2 worm cellular contexts compared by ENCODE assay signal in the genomic region with DNA sequence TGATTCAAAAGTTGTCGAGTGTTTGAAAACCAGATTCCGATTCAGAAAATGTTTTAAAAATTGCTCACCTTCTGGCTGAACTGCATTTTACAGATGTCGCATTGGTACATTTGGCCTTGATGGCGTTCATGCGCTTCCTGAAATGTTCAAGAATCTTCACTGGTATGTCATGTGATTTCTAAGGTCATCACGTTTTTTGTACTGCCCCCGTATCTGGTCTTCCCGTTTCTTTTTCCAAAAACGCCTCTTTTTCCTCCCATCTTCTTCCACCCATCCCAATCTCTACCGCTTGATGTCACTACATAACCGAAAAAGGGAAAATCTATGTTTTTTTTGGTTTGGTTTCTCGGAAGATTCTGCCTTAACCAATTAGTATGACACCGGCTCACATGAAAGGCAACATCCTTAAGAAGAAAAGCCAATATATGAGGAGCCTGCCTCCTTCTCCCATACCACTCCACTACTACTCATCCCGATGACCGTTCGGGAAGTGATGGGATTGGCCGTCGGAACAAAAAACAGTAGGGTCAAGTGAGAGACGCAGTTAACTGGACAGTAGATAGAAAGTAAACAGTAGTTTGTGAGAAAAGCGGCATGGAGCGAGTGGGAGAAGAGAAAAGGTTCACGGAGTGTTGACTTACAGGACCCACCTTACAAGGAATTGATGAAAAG.
TF ChIP-seq lines count a peak whose summit lies in the region.

No protein-coding gene starts in this region.

TF ChIP-seq in whole organism, L1 larva, 84 proteins besides CTCF, POLR2A, EP300 and RAD21 (continued from another document and continues in another):
- TF ChIP-seq nhr-19 (GFP tag; conservative IDR thresholded peaks at IDR 0.05; lab: Robert Waterston, UW), result peak; percentile 35; the same call in 1 of the 2 replicates
- no peak for TF ChIP-seq unc-98 (GFP tag; IDR thresholded peaks at IDR 0.05; lab: Robert Waterston, UW)
- TF ChIP-seq mab-9 (GFP tag; IDR thresholded peaks at IDR 0.05; lab: Robert Waterston, UW), result no peak
- TF ChIP-seq fkh-10 (GFP tag; optimal IDR thresholded peaks at IDR 0.05; lab: Kevin White, UChicago), result no peak
- TF ChIP-seq dsc-1 (tag; optimal IDR thresholded peaks at IDR 0.05; lab: Kevin White, UChicago), result no peak
- peak; percentile 62 for TF ChIP-seq blmp-1 (tag; optimal IDR thresholded peaks at IDR 0.05; lab: Kevin White, UChicago)
- no peak for TF ChIP-seq snpc-4 (tag; optimal IDR thresholded peaks at IDR 0.05; lab: Kevin White, UChicago)
- TF ChIP-seq nhr-28 (tag; optimal IDR thresholded peaks at IDR 0.05; lab: Kevin White, UChicago), result no peak
- TF ChIP-seq pag-3 (tag; optimal IDR thresholded peaks at IDR 0.05; lab: Kevin White, UChicago; ENCODE audit: borderline replicate concordance, insufficient read depth), result no peak
- no peak for TF ChIP-seq nhr-76 (tag; optimal IDR thresholded peaks at IDR 0.05; lab: Kevin White, UChicago)
- no peak for TF ChIP-seq unc-86 (tag; optimal IDR thresholded peaks at IDR 0.05; lab: Kevin White, UChicago)
- no peak for TF ChIP-seq ceh-88 (GFP tag; IDR thresholded peaks at IDR 0.05; lab: Robert Waterston, UW)
- no peak; the same call in 1 of the 2 replicates for TF ChIP-seq grh-1 (GFP tag; IDR thresholded peaks at IDR 0.05; lab: Robert Waterston, UW)
- TF ChIP-seq mep-1 (tag; optimal IDR thresholded peaks at IDR 0.05; lab: Kevin White, UChicago), result peak; percentile 56
- TF ChIP-seq nhr-77 (tag; optimal IDR thresholded peaks at IDR 0.05; lab: Kevin White, UChicago), result no peak
- no peak for TF ChIP-seq egl-27 (tag; optimal IDR thresholded peaks at IDR 0.05; lab: Kevin White, UChicago)
- TF ChIP-seq nhr-237 (tag; optimal IDR thresholded peaks at IDR 0.05; lab: Kevin White, UChicago), result no peak
- peak in 2 of 6 experiments; percentile 49 to 66 for TF ChIP-seq elt-3 (tag; optimal IDR thresholded peaks at IDR 0.05; lab: Kevin White, UChicago)
- TF ChIP-seq swsn-7 (tag; optimal IDR thresholded peaks at IDR 0.05; lab: Kevin White, UChicago), result no peak
- TF ChIP-seq nhr-85 (tag; lab: Kevin White, UChicago), result peak; percentile 90
- no peak for TF ChIP-seq ceh-82 (tag; optimal IDR thresholded peaks at IDR 0.05; lab: Kevin White, UChicago)
- TF ChIP-seq hlh-4 (tag; optimal IDR thresholded peaks at IDR 0.05; lab: Kevin White, UChicago), result no peak
- peak; percentile 42 for TF ChIP-seq lin-13 (GFP tag; optimal IDR thresholded peaks at IDR 0.05; lab: Kevin White, UChicago)
- TF ChIP-seq ceh-90 (tag; optimal IDR thresholded peaks at IDR 0.05; lab: Kevin White, UChicago), result no peak
- TF ChIP-seq lin-15B (tag; optimal IDR thresholded peaks at IDR 0.05; lab: Kevin White, UChicago), result no peak
- no peak for TF ChIP-seq hpl-2 (GFP tag; optimal IDR thresholded peaks at IDR 0.05; lab: Kevin White, UChicago)
- peak; percentile 0 for TF ChIP-seq aha-1 (tag; optimal IDR thresholded peaks at IDR 0.05; lab: Kevin White, UChicago)
- no peak for TF ChIP-seq lin-39 (tag; optimal IDR thresholded peaks at IDR 0.05; lab: Kevin White, UChicago)
- TF ChIP-seq C04F5.9 (tag; optimal IDR thresholded peaks at IDR 0.05; lab: Kevin White, UChicago), result no peak
- TF ChIP-seq pqm-1 (tag; optimal IDR thresholded peaks at IDR 0.05; lab: Kevin White, UChicago), result no peak
- no peak for TF ChIP-seq unc-130 (tag; optimal IDR thresholded peaks at IDR 0.05; lab: Kevin White, UChicago)
- TF ChIP-seq pax-3 (tag; optimal IDR thresholded peaks at IDR 0.05; lab: Kevin White, UChicago), result no peak
- peak; percentile 17 for TF ChIP-seq xbp-1 (tag; optimal IDR thresholded peaks at IDR 0.05; lab: Kevin White, UChicago)
- no peak for TF ChIP-seq aly-2 (tag; optimal IDR thresholded peaks at IDR 0.05; lab: Kevin White, UChicago)
- TF ChIP-seq C16A3.4 (tag; optimal IDR thresholded peaks at IDR 0.05; lab: Kevin White, UChicago), result no peak
- no peak for TF ChIP-seq ces-1 (GFP tag; optimal IDR thresholded peaks at IDR 0.05; lab: Kevin White, UChicago)
- no peak for TF ChIP-seq ztf-4 (tag; optimal IDR thresholded peaks at IDR 0.05; lab: Kevin White, UChicago)
- no peak for TF ChIP-seq hlh-17 (GFP tag; optimal IDR thresholded peaks at IDR 0.05; lab: Kevin White, UChicago; ENCODE audit: borderline replicate concordance)
- TF ChIP-seq skn-1 (tag; optimal IDR thresholded peaks at IDR 0.05; lab: Kevin White, UChicago), result peak; percentile 13
- TF ChIP-seq nhr-20 (tag; optimal IDR thresholded peaks at IDR 0.05; lab: Kevin White, UChicago), result peak; percentile 58
- peak in 1 of 2 experiments; percentile 35 for TF ChIP-seq lsy-2 (tag; optimal IDR thresholded peaks at IDR 0.05; lab: Kevin White, UChicago)
- TF ChIP-seq nhr-90 (tag; optimal IDR thresholded peaks at IDR 0.05; lab: Kevin White, UChicago; ENCODE audit: poor library complexity), result peak; percentile 57
- no peak for TF ChIP-seq elt-2 (tag; optimal IDR thresholded peaks at IDR 0.05; lab: Kevin White, UChicago)
- peak in 1 of 2 experiments; percentile 18 for TF ChIP-seq lin-35 (GFP tag; optimal IDR thresholded peaks at IDR 0.05; lab: Kevin White, UChicago)
- TF ChIP-seq vab-15 (tag; optimal IDR thresholded peaks at IDR 0.05; lab: Kevin White, UChicago), result no peak
- no peak for TF ChIP-seq mef-2 (tag; optimal IDR thresholded peaks at IDR 0.05; lab: Kevin White, UChicago)
- TF ChIP-seq nhr-47 (tag; optimal IDR thresholded peaks at IDR 0.05; lab: Kevin White, UChicago), result peak; percentile 5
- no peak for TF ChIP-seq sptf-1 (tag; optimal IDR thresholded peaks at IDR 0.05; lab: Kevin White, UChicago)
- TF ChIP-seq efl-3 (GFP tag; optimal IDR thresholded peaks at IDR 0.05; lab: Kevin White, UChicago), result no peak
- TF ChIP-seq alr-1 (tag; optimal IDR thresholded peaks at IDR 0.05; lab: Kevin White, UChicago; ENCODE audit: borderline replicate concordance), result no peak
- TF ChIP-seq zip-4 (GFP tag; optimal IDR thresholded peaks at IDR 0.05; lab: Kevin White, UChicago), result no peak
- no peak for TF ChIP-seq mdl-1 (tag; optimal IDR thresholded peaks at IDR 0.05; lab: Kevin White, UChicago)
- no peak for TF ChIP-seq isw-1 (GFP tag; IDR thresholded peaks at IDR 0.05; lab: Robert Waterston, UW)
- no peak for TF ChIP-seq sup-37 (GFP tag; optimal IDR thresholded peaks at IDR 0.05; lab: Kevin White, UChicago)
- peak in 1 of 3 experiments; percentile 1 for TF ChIP-seq dpl-1 (GFP tag; optimal IDR thresholded peaks at IDR 0.05; lab: Kevin White, UChicago)
- TF ChIP-seq snu-23 (GFP tag; optimal IDR thresholded peaks at IDR 0.05; lab: Kevin White, UChicago), result peak; percentile 68
- no peak for TF ChIP-seq tlp-1 (tag; optimal IDR thresholded peaks at IDR 0.05; lab: Kevin White, UChicago)
- TF ChIP-seq zag-1 (tag; optimal IDR thresholded peaks at IDR 0.05; lab: Kevin White, UChicago), result no peak
- no peak for TF ChIP-seq nhr-84 (tag; optimal IDR thresholded peaks at IDR 0.05; lab: Kevin White, UChicago)
- TF ChIP-seq jun-1 (tag; optimal IDR thresholded peaks at IDR 0.05; lab: Kevin White, UChicago), result no peak
- no peak for TF ChIP-seq ceh-8 (GFP tag; optimal IDR thresholded peaks at IDR 0.05; lab: Kevin White, UChicago)
- TF ChIP-seq nhr-71 (tag; optimal IDR thresholded peaks at IDR 0.05; lab: Kevin White, UChicago), result peak; percentile 60
- no peak for TF ChIP-seq rnt-1 (tag; optimal IDR thresholded peaks at IDR 0.05; lab: Kevin White, UChicago)
- no peak for TF ChIP-seq egl-13 (tag; optimal IDR thresholded peaks at IDR 0.05; lab: Kevin White, UChicago)

TF ChIP-seq in whole organism, L4 larva, 104 proteins besides CTCF, POLR2A, EP300 and RAD21 (continued from another document):
- TF ChIP-seq mdl-1 (tag; optimal IDR thresholded peaks at IDR 0.05; lab: Kevin White, UChicago) (no peak), fkh-10 (GFP tag; optimal IDR thresholded peaks at IDR 0.05; lab: Kevin White, UChicago) (no peak), lin-13 (GFP tag; optimal IDR thresholded peaks at IDR 0.05; lab: Kevin White, UChicago) (no peak), nhr-41 (GFP tag; IDR thresholded peaks at IDR 0.05; lab: Robert Waterston, UW) (no peak), nhr-6 (tag; optimal IDR thresholded peaks at IDR 0.05; lab: Kevin White, UChicago) (no peak), Y75B8A.6 (GFP tag; IDR thresholded peaks at IDR 0.05; lab: Robert Waterston, UW) (no peak), nhr-10 (tag; optimal IDR thresholded peaks at IDR 0.05; lab: Kevin White, UChicago) (no peak), sdz-12 (GFP tag; optimal IDR thresholded peaks at IDR 0.05; lab: Kevin White, UChicago) (no peak), nhr-48 (tag; optimal IDR thresholded peaks at IDR 0.05; lab: Kevin White, UChicago) (no peak), R02D3.7 (tag; optimal IDR thresholded peaks at IDR 0.05; lab: Kevin White, UChicago) (no peak), daf-8 (GFP tag; IDR thresholded peaks at IDR 0.05; lab: Robert Waterston, UW) (no peak), F10B5.3 (tag; optimal IDR thresholded peaks at IDR 0.05; lab: Kevin White, UChicago) (no peak), aha-1 (tag; lab: Kevin White, UChicago) (peak; percentile 92), snpc-1.2 (GFP tag; IDR thresholded peaks at IDR 0.05; lab: Robert Waterston, UW) (no peak), rbr-2 (tag; optimal IDR thresholded peaks at IDR 0.05; lab: Kevin White, UChicago) (no peak), nhr-77 (tag; optimal IDR thresholded peaks at IDR 0.05; lab: Kevin White, UChicago) (no peak), nhr-11 (tag; optimal IDR thresholded peaks at IDR 0.05; lab: Kevin White, UChicago) (no peak), spr-3 (GFP tag; optimal IDR thresholded peaks at IDR 0.05; lab: Kevin White, UChicago) (no peak), ceh-44 (GFP tag; IDR thresholded peaks at IDR 0.05; lab: Robert Waterston, UW) (no peak), php-3 (GFP tag; IDR thresholded peaks at IDR 0.05; lab: Robert Waterston, UW) (no peak), nhr-76 (tag; optimal IDR thresholded peaks at IDR 0.05; lab: Kevin White, UChicago) (no peak), ceh-62 (tag; optimal IDR thresholded peaks at IDR 0.05; lab: Kevin White, UChicago) (no peak), F44E2.7 (GFP tag; IDR thresholded peaks at IDR 0.05; lab: Robert Waterston, UW) (no peak), ceh-32 (tag; optimal IDR thresholded peaks at IDR 0.05; lab: Kevin White, UChicago; ENCODE audit: poor library complexity) (no peak), T26A8.4 (GFP tag; IDR thresholded peaks at IDR 0.05; lab: Robert Waterston, UW) (no peak), zip-11 (GFP tag; IDR thresholded peaks at IDR 0.05; lab: Robert Waterston, UW) (no peak), lin-29 (GFP tag; IDR thresholded peaks at IDR 0.05; lab: Robert Waterston, UW) (no peak), zfp-2 (tag; optimal IDR thresholded peaks at IDR 0.05; lab: Kevin White, UChicago) (no peak), ama-1 (optimal IDR thresholded peaks at IDR 0.05; lab: Kevin White, UChicago) (no peak), hlh-11 (tag; optimal IDR thresholded peaks at IDR 0.05; lab: Kevin White, UChicago) (peak; percentile 27), spr-1 (tag; optimal IDR thresholded peaks at IDR 0.05; lab: Kevin White, UChicago) (no peak), unc-62 (GFP tag; optimal IDR thresholded peaks at IDR 0.05 in 1 of 2; lab: Kevin White, UChicago) (peak in 1 of 2 experiments; percentile 75), unc-62 (tag; optimal IDR thresholded peaks at IDR 0.05; lab: Kevin White, UChicago) (no peak)
